Fruit fly (Drosophila melanogaster) whole organism, embryonic: Measurements from ENCODE around the gene CG17450.

ENCODE experiments used
- Abd-B ChIP-seq: fragments of 200-800 bp; sonication (Bioruptor generic); optimal IDR thresholded peaks from 2 replicates; lab custom pipeline; 2018; ENCODE audit warnings: missing biosample characterization, mild to moderate bottlenecking, missing genetic modification characterization, moderate library complexity
- BEAF-32 ChIP-seq: fragments of 200-800 bp; sonication (Bioruptor generic); optimal IDR thresholded peaks from 3 replicates; lab custom pipeline; 2017; ENCODE audit warnings: missing biosample characterization, missing genetic modification characterization, mild to moderate bottlenecking, moderate library complexity, missing genetic modification reagents
- CG10321 ChIP-seq: fragments of 200-800 bp; sonication (Bioruptor generic); IDR thresholded peaks from 2 replicates; pipeline ENCODE4 v1.3.6; 2022; ENCODE audit warnings: missing biosample characterization, missing genetic modification characterization
- CG10565 ChIP-seq: fragments of 200-800 bp; sonication (Bioruptor generic); optimal IDR thresholded peaks from 3 replicates; lab custom pipeline; 2016; ENCODE audit warnings: missing biosample characterization, mild to moderate bottlenecking, missing genetic modification characterization
- CG10959 ChIP-seq: fragments of 200-800 bp; sonication (Bioruptor generic); IDR thresholded peaks from 2 replicates; pipeline ENCODE4 v1.3.6; 2022; ENCODE audit warnings: missing biosample characterization, missing genetic modification characterization
- CG10979 ChIP-seq: fragments of 200-800 bp; sonication (Bioruptor generic); optimal IDR thresholded peaks from 2 replicates; lab custom pipeline; 2018; ENCODE audit warnings: missing biosample characterization, mild to moderate bottlenecking, missing genetic modification characterization, moderate library complexity
- CG11085 ChIP-seq: fragments of 200-800 bp; sonication (Bioruptor generic); IDR thresholded peaks from 2 replicates; pipeline ENCODE4 v1.3.6; 2022; ENCODE audit warnings: missing biosample characterization, missing genetic modification characterization
- CG11093 ChIP-seq: fragments of 200-800 bp; sonication (Bioruptor generic); IDR thresholded peaks from 3 replicates; pipeline ENCODE4 v1.3.6; 2022; ENCODE audit warnings: missing biosample characterization, missing genetic modification characterization
- CG13287 ChIP-seq: fragments of 200-800 bp; sonication (Bioruptor generic); IDR thresholded peaks from 2 replicates; pipeline ENCODE4 v1.3.6; 2022; ENCODE audit warnings: missing biosample characterization, missing genetic modification characterization; ENCODE audit not compliant: partially characterized antibody
- CG13296 ChIP-seq: fragments of 200-800 bp; sonication (Bioruptor generic); optimal IDR thresholded peaks from 3 replicates; lab custom pipeline; 2018; ENCODE audit warnings: missing biosample characterization, mild to moderate bottlenecking, missing genetic modification characterization
- CG13424 ChIP-seq: fragments of 200-800 bp; sonication (Bioruptor generic); optimal IDR thresholded peaks from 2 replicates; lab custom pipeline; 2019; ENCODE audit warnings: missing biosample characterization, mild to moderate bottlenecking, missing genetic modification characterization, moderate library complexity
- CG14050 ChIP-seq: fragments of 200-800 bp; sonication (Bioruptor generic); IDR thresholded peaks from 3 replicates; pipeline ENCODE4 v1.3.6; 2022; ENCODE audit warnings: missing biosample characterization, missing genetic modification characterization
- CG15269 ChIP-seq: fragments of 200-800 bp; sonication (Bioruptor generic); optimal IDR thresholded peaks from 2 replicates; lab custom pipeline; 2018; ENCODE audit warnings: missing biosample characterization, mild to moderate bottlenecking, missing genetic modification characterization, moderate library complexity
- CG15696 ChIP-seq: fragments of 200-800 bp; sonication (Bioruptor generic); optimal IDR thresholded peaks from 2 replicates; lab custom pipeline; 2019; ENCODE audit warnings: missing biosample characterization, mild to moderate bottlenecking, missing genetic modification characterization, moderate library complexity
- CG1602 ChIP-seq: fragments of 200-800 bp; sonication (Bioruptor generic); optimal IDR thresholded peaks from 3 replicates; lab custom pipeline; 2016; ENCODE audit warnings: missing biosample characterization, missing genetic modification characterization
- CG18599 ChIP-seq: fragments of 200-800 bp; sonication (Bioruptor generic); optimal IDR thresholded peaks from 3 replicates; lab custom pipeline; 2017; ENCODE audit warnings: missing biosample characterization, missing genetic modification characterization, mild to moderate bottlenecking, moderate library complexity, missing genetic modification reagents
- CG2202 ChIP-seq: fragments of 200-800 bp; sonication (Bioruptor generic); optimal IDR thresholded peaks from 2 replicates; lab custom pipeline; 2018; ENCODE audit warnings: missing biosample characterization, mild to moderate bottlenecking, missing genetic modification characterization
- CG30431 ChIP-seq: fragments of 200-800 bp; sonication (Bioruptor generic); optimal IDR thresholded peaks from 2 replicates; lab custom pipeline; 2017; ENCODE audit warnings: missing biosample characterization, missing genetic modification characterization
- CG4820 ChIP-seq: fragments of 200-800 bp; sonication (Bioruptor generic); optimal IDR thresholded peaks from 3 replicates; lab custom pipeline; 2016; ENCODE audit warnings: missing biosample characterization, missing genetic modification characterization
- CG5245 ChIP-seq: fragments of 200-800 bp; sonication (Bioruptor generic); optimal IDR thresholded peaks from 3 replicates; lab custom pipeline; 2016; ENCODE audit warnings: missing biosample characterization, missing genetic modification characterization
- CG6854 ChIP-seq: fragments of 200-800 bp; sonication (Bioruptor generic); optimal IDR thresholded peaks from 3 replicates; lab custom pipeline; 2017; ENCODE audit warnings: missing biosample characterization, mild to moderate bottlenecking, missing genetic modification characterization
- CG7357 ChIP-seq: fragments of 200-800 bp; sonication (Bioruptor generic); IDR thresholded peaks from 3 replicates; pipeline ENCODE4 v1.3.6; 2022; ENCODE audit warnings: missing biosample characterization, missing genetic modification characterization
- CG8388 ChIP-seq: fragments of 200-800 bp; sonication (Bioruptor generic); optimal IDR thresholded peaks from 2 replicates; lab custom pipeline; 2019; ENCODE audit warnings: missing biosample characterization, mild to moderate bottlenecking, missing genetic modification characterization, moderate library complexity
- CG9797 ChIP-seq: fragments of 200-800 bp; sonication (Bioruptor generic); optimal IDR thresholded peaks from 3 replicates; lab custom pipeline; 2018; ENCODE audit warnings: missing biosample characterization, mild to moderate bottlenecking, missing genetic modification characterization
- Dek ChIP-seq: fragments of 200-800 bp; sonication (Bioruptor generic); optimal IDR thresholded peaks from 3 replicates; lab custom pipeline; 2019; ENCODE audit warnings: missing biosample characterization, mild to moderate bottlenecking, missing genetic modification characterization, moderate library complexity
- E2f1 ChIP-seq: fragments of 200-800 bp; sonication (Bioruptor generic); IDR thresholded peaks from 2 replicates; pipeline ENCODE4 v1.3.6; 2022; ENCODE audit warnings: missing biosample characterization, missing genetic modification characterization
- Ets65A ChIP-seq: fragments of 200-800 bp; sonication (Bioruptor generic); peaks from one replicate; lab custom pipeline; 2016; ENCODE audit warnings: missing biosample characterization, missing genetic modification characterization
- HLH4C ChIP-seq: fragments of 200-800 bp; sonication (Bioruptor generic); IDR thresholded peaks from 3 replicates; pipeline ENCODE4 v1.3.6; 2022; ENCODE audit warnings: missing biosample characterization, missing genetic modification characterization; ENCODE audit not compliant: partially characterized antibody
- HLH54F ChIP-seq: fragments of 200-800 bp; sonication (Bioruptor generic); optimal IDR thresholded peaks from 3 replicates; lab custom pipeline; 2016; ENCODE audit warnings: missing biosample characterization, missing genetic modification characterization
- Max ChIP-seq: fragments of 200-800 bp; sonication (Bioruptor generic); optimal IDR thresholded peaks from 2 replicates; lab custom pipeline; 2016; ENCODE audit warnings: missing biosample characterization, mild to moderate bottlenecking, missing genetic modification characterization
- Mrtf ChIP-seq: fragments of 200-800 bp; sonication (Bioruptor generic); IDR thresholded peaks from 3 replicates; pipeline ENCODE4 v1.3.6; 2022; ENCODE audit warnings: missing biosample characterization, missing genetic modification characterization
- Neu2 ChIP-seq: fragments of 200-800 bp; sonication (Bioruptor generic); optimal IDR thresholded peaks from 3 replicates; lab custom pipeline; 2016; ENCODE audit warnings: missing biosample characterization, missing genetic modification characterization, borderline replicate concordance
- ab ChIP-seq: fragments of 200-800 bp; sonication (Bioruptor generic); optimal IDR thresholded peaks from 2 replicates; lab custom pipeline; 2016; ENCODE audit warnings: missing biosample characterization, missing genetic modification characterization
- ac ChIP-seq: fragments of 200-800 bp; sonication (Bioruptor generic); optimal IDR thresholded peaks from 3 replicates; lab custom pipeline; 2017; ENCODE audit warnings: missing biosample characterization, mild to moderate bottlenecking, missing genetic modification characterization
- ap ChIP-seq: fragments of 200-800 bp; sonication (Bioruptor generic); IDR thresholded peaks from 2 replicates; pipeline ENCODE4 v1.3.6; 2022; ENCODE audit warnings: missing biosample characterization, missing genetic modification characterization
- ara ChIP-seq: fragments of 200-800 bp; sonication (Bioruptor generic); IDR thresholded peaks from 2 replicates; pipeline ENCODE4 v1.3.6; 2022; ENCODE audit warnings: missing biosample characterization, missing genetic modification characterization
- ase ChIP-seq: fragments of 200-800 bp; sonication (Bioruptor generic); IDR thresholded peaks from 3 replicates; pipeline ENCODE4 v1.3.6; 2022; ENCODE audit warnings: missing biosample characterization, missing genetic modification characterization
- btn ChIP-seq: fragments of 200-800 bp; sonication (Bioruptor generic); optimal IDR thresholded peaks from 2 replicates; lab custom pipeline; 2016; ENCODE audit warnings: missing biosample characterization, missing genetic modification characterization
- cg ChIP-seq: fragments of 200-800 bp; sonication (Bioruptor generic); optimal IDR thresholded peaks from 3 replicates; lab custom pipeline; 2019; ENCODE audit warnings: missing biosample characterization, mild to moderate bottlenecking, missing genetic modification characterization, moderate library complexity
- danr ChIP-seq: fragments of 200-800 bp; sonication (Bioruptor generic); IDR thresholded peaks from 2 replicates; pipeline ENCODE4 v1.3.6; 2022; ENCODE audit warnings: missing biosample characterization, missing genetic modification characterization
- fru ChIP-seq: fragments of >200 bp; optimal IDR thresholded peaks from 2 replicates; lab custom pipeline; 2017
- gce ChIP-seq: fragments of 200-800 bp; sonication (Bioruptor generic); IDR thresholded peaks from 3 replicates; pipeline ENCODE4 v1.3.6; 2022; ENCODE audit warnings: missing biosample characterization, missing genetic modification characterization
- hth ChIP-seq: fragments of >200 bp; optimal IDR thresholded peaks from 2 replicates; lab custom pipeline; 2017; ENCODE audit warnings: inconsistent platforms
- kni ChIP-seq: fragments of 200-800 bp; sonication (Bioruptor generic); optimal IDR thresholded peaks from 3 replicates; lab custom pipeline; 2017; ENCODE audit warnings: mild to moderate bottlenecking, missing biosample characterization, missing genetic modification reagents, missing genetic modification characterization
- knrl ChIP-seq: fragments of 200-800 bp; sonication (Bioruptor generic); IDR thresholded peaks from 3 replicates; pipeline ENCODE4 v1.3.6; 2022; ENCODE audit warnings: missing biosample characterization, missing genetic modification characterization; ENCODE audit not compliant: partially characterized antibody
- pfk ChIP-seq: fragments of 200-800 bp; sonication (Bioruptor generic); optimal IDR thresholded peaks from 2 replicates; lab custom pipeline; 2018; ENCODE audit warnings: missing biosample characterization, mild to moderate bottlenecking, missing genetic modification characterization, moderate library complexity
- prd ChIP-seq, 3 experiments: fragments of >200 bp in 2 of 3; fragments of 200-800 bp in 1 of 3; sonication (Bioruptor generic) in 1 of 3; optimal IDR thresholded peaks in 2 of 3; IDR thresholded peaks in 1 of 3; 2 replicates in 2 of 3; 3 replicates in 1 of 3; pipeline versions ENCODE4 v1.3.6 to Lab custom; 2017 to 2022; ENCODE audit warnings: missing biosample characterization in 1 of 3, missing genetic modification characterization in 1 of 3
- so ChIP-seq: fragments of 200-800 bp; sonication (Bioruptor generic); IDR thresholded peaks from 3 replicates; pipeline ENCODE4 v1.3.6; 2022; ENCODE audit warnings: missing biosample characterization, missing genetic modification characterization
- tll ChIP-seq, 2 experiments: fragments of 200-800 bp in 1 of 2; fragments of >200 bp in 1 of 2; sonication (Bioruptor generic) in 1 of 2; optimal IDR thresholded peaks; 2 replicates each; lab custom pipeline; 2017 to 2019; ENCODE audit warnings: missing biosample characterization in 2 of 2, missing genetic modification characterization in 2 of 2, mild to moderate bottlenecking in 1 of 2, moderate library complexity in 1 of 2
- zen ChIP-seq: fragments of 200-800 bp; sonication (Bioruptor generic); optimal IDR thresholded peaks from 3 replicates; lab custom pipeline; 2018; ENCODE audit warnings: missing biosample characterization, mild to moderate bottlenecking, missing genetic modification characterization, moderate library complexity

The CG17450 gene

DNA sequence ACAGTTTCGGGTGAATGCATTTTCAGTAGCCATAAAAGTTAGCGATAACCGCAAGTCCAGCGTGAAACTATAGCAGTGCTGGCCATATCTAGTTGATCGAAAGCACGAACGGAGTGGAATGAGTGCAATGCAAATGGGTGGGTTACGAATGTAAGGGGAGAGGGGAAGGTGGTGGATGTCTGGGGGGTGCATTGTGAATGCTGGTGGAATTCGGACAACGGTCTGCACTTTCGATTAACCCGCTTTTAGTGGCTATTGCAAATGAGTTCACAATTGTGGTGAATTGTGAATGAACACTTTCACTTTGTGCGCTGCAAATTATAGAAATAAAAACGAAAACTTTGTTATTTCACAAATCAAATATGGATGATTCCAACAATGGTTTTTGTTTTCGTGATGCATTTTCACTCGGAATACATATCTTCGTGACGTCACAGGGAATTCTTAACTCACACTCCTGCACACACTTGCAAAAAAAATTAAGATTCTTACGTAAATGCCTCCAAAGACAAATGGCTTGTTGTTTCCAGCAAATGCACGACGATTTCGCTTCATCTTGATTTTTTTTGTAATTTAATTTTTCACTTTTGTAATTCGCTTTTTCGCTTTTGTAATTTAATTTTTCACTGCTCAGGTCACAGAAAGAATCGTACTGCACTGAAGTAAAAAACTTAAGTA lies 20.9 kb upstream of the CG17450 start, which contains the start of gene DIP1 (continued):
- TF ChIP-seq CG30431 (no peak), gce (GFP tag; lab: Robert Waterston, UW) (no peak), Max (GFP tag; lab: Kevin White, UChicago) (no peak), ab (no peak), Dek (tag; lab: Kevin White, UChicago) (peak; percentile 10), kni (GFP tag; lab: Kevin White, UChicago) (no peak), CG11093 (no peak), fru (lab: Kevin White, UChicago) (no peak), CG5245 (GFP tag; lab: Kevin White, UChicago) (no peak), ac (no peak), CG11085 (no peak), cg (GFP tag; lab: Kevin White, UChicago) (no peak), CG8388 (peak; percentile 7), danr (GFP tag; lab: Robert Waterston, UW) (no peak), prd (optimal IDR thresholded peaks at IDR 0.05; lab: Kevin White, UChicago) (no peak), prd (GFP tag; IDR thresholded peaks at IDR 0.05; lab: Robert Waterston, UW) (no peak), ara (no peak), CG13287 (GFP tag; lab: Robert Waterston, UW) (peak; percentile 14; the same call in 1 of the 2 replicates), CG1602 (GFP tag; lab: Kevin White, UChicago) (no peak), CG4820 (no peak), so (GFP tag; lab: Robert Waterston, UW) (no peak), HLH4C (GFP tag; lab: Robert Waterston, UW) (no peak), ase (GFP tag; lab: Robert Waterston, UW) (no peak), CG10979 (tag; lab: Kevin White, UChicago) (peak; percentile 40), CG10565 (GFP tag; lab: Kevin White, UChicago) (no peak), CG9797 (GFP tag; lab: Kevin White, UChicago) (no peak), BEAF-32 (GFP tag; lab: Kevin White, UChicago) (no peak), CG6854 (GFP tag; lab: Kevin White, UChicago) (no peak), Neu2 (GFP tag; lab: Kevin White, UChicago) (no peak), CG13296 (no peak), tll (GFP tag; optimal IDR thresholded peaks at IDR 0.05; lab: Kevin White, UChicago) (no peak), hth (lab: Kevin White, UChicago) (no peak), Ets65A (GFP tag; lab: Kevin White, UChicago) (no peak), E2f1 (0 out of 2 replicates have a peak, but pooled peaks have one; percentile 35), CG15696 (tag; lab: Kevin White, UChicago) (no peak), CG7357 (GFP tag; lab: Robert Waterston, UW) (no peak), CG2202 (tag; lab: Kevin White, UChicago) (peak; percentile 10), knrl (GFP tag; lab: Robert Waterston, UW) (no peak), pfk (GFP tag; lab: Kevin White, UChicago) (no peak), CG18599 (GFP tag; lab: Kevin White, UChicago) (peak; percentile 23), CG10959 (no peak), zen (tag; lab: Kevin White, UChicago) (no peak), Abd-B (GFP tag; lab: Kevin White, UChicago) (no peak), CG10321 (GFP tag; lab: Robert Waterston, UW) (no peak), btn (GFP tag; lab: Kevin White, UChicago) (no peak), CG13424 (tag; lab: Kevin White, UChicago) (no peak), HLH54F (no peak), CG14050 (no peak), ap (no peak), Mrtf (GFP tag; lab: Robert Waterston, UW) (no peak), CG15269 (tag; lab: Kevin White, UChicago) (peak; percentile 8)
